Fruit fly (Drosophila melanogaster) whole organism, embryonic: Measurements from ENCODE around the gene CG42827.
A peak's percentile ranks its signal among the peaks of the same experiment; 100 is the strongest.

Source experiments
- ATbp ChIP-seq: fragments of 200-800 bp; sonication (Bioruptor generic); optimal IDR thresholded peaks from 2 replicates; lab custom pipeline; 2017; ENCODE audit warnings: missing biosample characterization, mild to moderate bottlenecking, missing genetic modification characterization, missing genetic modification reagents
- BtbVII ChIP-seq: fragments of 200-800 bp; sonication (Bioruptor generic); optimal IDR thresholded peaks from 3 replicates; lab custom pipeline; 2017; ENCODE audit warnings: missing biosample characterization, mild to moderate bottlenecking, missing genetic modification characterization
- CG10147 ChIP-seq: fragments of 200-800 bp; sonication (Bioruptor generic); optimal IDR thresholded peaks from 2 replicates; lab custom pipeline; 2019; ENCODE audit warnings: missing biosample characterization, mild to moderate bottlenecking, missing genetic modification characterization, moderate library complexity
- CG11723 ChIP-seq: fragments of 200-800 bp; sonication (Bioruptor generic); optimal IDR thresholded peaks from 2 replicates; lab custom pipeline; 2017; ENCODE audit warnings: missing biosample characterization, mild to moderate bottlenecking, missing genetic modification characterization
- CG12155 ChIP-seq: fragments of 200-800 bp; sonication (Bioruptor generic); optimal IDR thresholded peaks from 3 replicates; lab custom pipeline; 2016; ENCODE audit warnings: missing biosample characterization, missing genetic modification characterization
- CG12659 ChIP-seq: fragments of 200-800 bp; sonication (Bioruptor generic); optimal IDR thresholded peaks from 3 replicates; lab custom pipeline; 2017; ENCODE audit warnings: mild to moderate bottlenecking, missing biosample characterization, missing genetic modification reagents, missing genetic modification characterization
- CG13775 ChIP-seq: fragments of 200-800 bp; sonication (Bioruptor generic); optimal IDR thresholded peaks from 3 replicates; lab custom pipeline; 2017; ENCODE audit warnings: missing biosample characterization, mild to moderate bottlenecking, missing genetic modification characterization
- CG15011 ChIP-seq: fragments of 200-800 bp; sonication (Bioruptor generic); optimal IDR thresholded peaks from 3 replicates; lab custom pipeline; 2018; ENCODE audit warnings: missing biosample characterization, mild to moderate bottlenecking, missing genetic modification characterization
- CG15269 ChIP-seq: fragments of 200-800 bp; sonication (Bioruptor generic); optimal IDR thresholded peaks from 2 replicates; lab custom pipeline; 2018; ENCODE audit warnings: missing biosample characterization, mild to moderate bottlenecking, missing genetic modification characterization, moderate library complexity
- CG17359 ChIP-seq: fragments of 200-800 bp; sonication (Bioruptor generic); optimal IDR thresholded peaks from 3 replicates; lab custom pipeline; 2018; ENCODE audit warnings: missing biosample characterization, mild to moderate bottlenecking, missing genetic modification characterization, moderate library complexity
- CG17385 ChIP-seq: fragments of 200-800 bp; sonication (Bioruptor generic); optimal IDR thresholded peaks from 3 replicates; lab custom pipeline; 2018; ENCODE audit warnings: missing biosample characterization, mild to moderate bottlenecking, missing genetic modification characterization
- CG17612 ChIP-seq: fragments of 200-800 bp; sonication (Bioruptor generic); IDR thresholded peaks from 2 replicates; pipeline ENCODE4 v1.3.6; 2022; ENCODE audit warnings: missing biosample characterization, missing genetic modification characterization
- CG2199 ChIP-seq: fragments of 200-800 bp; sonication (Bioruptor generic); IDR thresholded peaks from 3 replicates; pipeline ENCODE4 v1.3.6; 2022; ENCODE audit warnings: missing biosample characterization, missing genetic modification characterization
- CG2889 ChIP-seq: fragments of 200-800 bp; sonication (Bioruptor generic); IDR thresholded peaks from 3 replicates; pipeline ENCODE4 v1.3.6; 2022; ENCODE audit warnings: missing biosample characterization, missing genetic modification characterization
- CG32767 ChIP-seq: fragments of 200-800 bp; sonication (Bioruptor generic); IDR thresholded peaks from 2 replicates; pipeline ENCODE4 v1.3.6; 2022; ENCODE audit warnings: missing biosample characterization, missing genetic modification characterization
- CG3281 ChIP-seq: fragments of 200-800 bp; sonication (Bioruptor generic); optimal IDR thresholded peaks from 3 replicates; lab custom pipeline; 2017; ENCODE audit warnings: missing biosample characterization, mild to moderate bottlenecking, missing genetic modification characterization
- CG3847 ChIP-seq: fragments of 200-800 bp; sonication (Bioruptor generic); IDR thresholded peaks from 2 replicates; pipeline ENCODE4 v1.3.6; 2022; ENCODE audit warnings: missing biosample characterization, missing genetic modification characterization
- CG6854 ChIP-seq: fragments of 200-800 bp; sonication (Bioruptor generic); optimal IDR thresholded peaks from 3 replicates; lab custom pipeline; 2017; ENCODE audit warnings: missing biosample characterization, mild to moderate bottlenecking, missing genetic modification characterization
- CG8290 ChIP-seq, 3 experiments: fragments of 200-800 bp; sonication (Bioruptor generic); optimal IDR thresholded peaks; 2 replicates each; lab custom pipeline; 2016 to 2019; ENCODE audit warnings: missing biosample characterization in 3 of 3, missing genetic modification characterization in 3 of 3, mild to moderate bottlenecking in 2 of 3, moderate library complexity in 1 of 3
- CG8765 ChIP-seq: fragments of 200-800 bp; sonication (Bioruptor generic); IDR thresholded peaks from 2 replicates; pipeline ENCODE4 v1.3.6; 2022; ENCODE audit warnings: missing biosample characterization, missing genetic modification characterization
- CG8924 ChIP-seq: fragments of 200-800 bp; optimal IDR thresholded peaks from 3 replicates; lab custom pipeline; 2019; ENCODE audit warnings: missing biosample characterization, mild to moderate bottlenecking, missing genetic modification characterization, moderate library complexity
- Dbx ChIP-seq: fragments of 200-800 bp; sonication (Bioruptor generic); IDR thresholded peaks from 3 replicates; pipeline ENCODE4 v1.3.6; 2022; ENCODE audit warnings: missing biosample characterization, missing genetic modification characterization
- Dek ChIP-seq: fragments of 200-800 bp; sonication (Bioruptor generic); optimal IDR thresholded peaks from 3 replicates; lab custom pipeline; 2019; ENCODE audit warnings: missing biosample characterization, mild to moderate bottlenecking, missing genetic modification characterization, moderate library complexity
- Jarid2 ChIP-seq: fragments of 200-800 bp; sonication (Bioruptor generic); optimal IDR thresholded peaks from 3 replicates; lab custom pipeline; 2017; ENCODE audit warnings: mild to moderate bottlenecking, missing biosample characterization, missing genetic modification reagents, missing genetic modification characterization
- Meics ChIP-seq: fragments of 200-800 bp; sonication (Bioruptor generic); optimal IDR thresholded peaks from 2 replicates; lab custom pipeline; 2017; ENCODE audit warnings: missing biosample characterization, mild to moderate bottlenecking, missing genetic modification characterization
- Nf-YC ChIP-seq: fragments of 200-800 bp; optimal IDR thresholded peaks from 3 replicates; lab custom pipeline; 2019; ENCODE audit warnings: missing biosample characterization, mild to moderate bottlenecking, missing genetic modification characterization, moderate library complexity
- Rfx ChIP-seq: fragments of 200-800 bp; sonication (Bioruptor generic); IDR thresholded peaks from 2 replicates; pipeline ENCODE4 v1.3.6; 2022; ENCODE audit warnings: missing biosample characterization, missing genetic modification characterization
- Sox100B ChIP-seq: fragments of 200-800 bp; sonication (Bioruptor generic); optimal IDR thresholded peaks from 3 replicates; lab custom pipeline; 2018; ENCODE audit warnings: missing biosample characterization, mild to moderate bottlenecking, missing genetic modification characterization
- al ChIP-seq: fragments of 200-800 bp; sonication (Bioruptor generic); IDR thresholded peaks from 2 replicates; pipeline ENCODE4 v1.3.6; 2022; ENCODE audit warnings: missing biosample characterization, missing genetic modification characterization
- ap ChIP-seq: fragments of 200-800 bp; sonication (Bioruptor generic); IDR thresholded peaks from 2 replicates; pipeline ENCODE4 v1.3.6; 2022; ENCODE audit warnings: missing biosample characterization, missing genetic modification characterization
- az2 ChIP-seq: fragments of 200-800 bp; sonication (Bioruptor generic); optimal IDR thresholded peaks from 3 replicates; lab custom pipeline; 2016; ENCODE audit warnings: missing biosample characterization, missing genetic modification characterization
- bcd ChIP-seq: fragments of 200-800 bp; sonication (Bioruptor generic); optimal IDR thresholded peaks from 2 replicates; lab custom pipeline; 2017; ENCODE audit warnings: missing biosample characterization, mild to moderate bottlenecking, missing genetic modification characterization
- chn ChIP-seq: fragments of 200-800 bp; sonication (Bioruptor generic); optimal IDR thresholded peaks from 2 replicates; lab custom pipeline; 2016; ENCODE audit warnings: missing biosample characterization, missing genetic modification characterization
- crc ChIP-seq: fragments of 200-800 bp; sonication (Bioruptor generic); optimal IDR thresholded peaks from 2 replicates; lab custom pipeline; 2016; ENCODE audit warnings: missing biosample characterization, missing genetic modification characterization
- dm ChIP-seq: fragments of 200-800 bp; sonication (Bioruptor generic); optimal IDR thresholded peaks from 3 replicates; lab custom pipeline; 2016; ENCODE audit warnings: missing biosample characterization, missing genetic modification characterization
- dysf ChIP-seq: fragments of 200-800 bp; sonication (Bioruptor generic); IDR thresholded peaks from 3 replicates; pipeline ENCODE4 v1.3.6; 2022; ENCODE audit warnings: missing biosample characterization, missing genetic modification characterization
- eve ChIP-seq, 2 experiments: fragments of >200 bp; optimal IDR thresholded peaks; 2 replicates each; lab custom pipeline; 2017; ENCODE audit warnings: missing biosample characterization in 2 of 2, missing genetic modification characterization in 2 of 2
- fu2 ChIP-seq: fragments of 200-800 bp; sonication (Bioruptor generic); optimal IDR thresholded peaks from 2 replicates; lab custom pipeline; 2016; ENCODE audit warnings: missing biosample characterization, missing genetic modification characterization
- ind ChIP-seq: fragments of 200-800 bp; sonication (Bioruptor generic); optimal IDR thresholded peaks from 3 replicates; lab custom pipeline; 2016; ENCODE audit warnings: missing biosample characterization, missing genetic modification characterization
- jumu ChIP-seq: fragments of 200-800 bp; sonication (Bioruptor generic); optimal IDR thresholded peaks from 3 replicates; lab custom pipeline; 2016; ENCODE audit warnings: missing biosample characterization, missing genetic modification characterization
- kay ChIP-seq: fragments of 200-800 bp; sonication (Bioruptor generic); optimal IDR thresholded peaks from 2 replicates; lab custom pipeline; 2016; ENCODE audit warnings: missing biosample characterization, missing genetic modification characterization
- luna ChIP-seq: fragments of 200-800 bp; sonication (Bioruptor generic); optimal IDR thresholded peaks from 2 replicates; lab custom pipeline; 2016; ENCODE audit warnings: missing biosample characterization, missing genetic modification characterization
- ranshi ChIP-seq: fragments of 200-800 bp; sonication (Bioruptor generic); IDR thresholded peaks from 2 replicates; pipeline ENCODE4 v1.3.6; 2022; ENCODE audit warnings: missing biosample characterization, missing genetic modification characterization
- row ChIP-seq: fragments of 200-800 bp; sonication (Bioruptor generic); IDR thresholded peaks from 3 replicates; pipeline ENCODE4 v1.3.6; 2022; ENCODE audit warnings: missing biosample characterization, missing genetic modification characterization
- sens ChIP-seq: fragments of 200-800 bp; sonication (Bioruptor generic); peaks from one replicate; lab custom pipeline; 2016; ENCODE audit warnings: missing biosample characterization, missing genetic modification characterization
- shn ChIP-seq: fragments of 200-800 bp; sonication (Bioruptor generic); optimal IDR thresholded peaks from 3 replicates; lab custom pipeline; 2016; ENCODE audit warnings: missing biosample characterization, missing genetic modification characterization
- sug ChIP-seq: fragments of 200-800 bp; optimal IDR thresholded peaks from 2 replicates; lab custom pipeline; 2019; ENCODE audit warnings: missing biosample characterization, mild to moderate bottlenecking, missing genetic modification characterization, moderate library complexity
- tap ChIP-seq: fragments of 200-800 bp; optimal IDR thresholded peaks from 3 replicates; lab custom pipeline; 2019; ENCODE audit warnings: missing biosample characterization, mild to moderate bottlenecking, missing genetic modification characterization, moderate library complexity
- tio ChIP-seq: fragments of 200-800 bp; sonication (Bioruptor generic); optimal IDR thresholded peaks from 2 replicates; lab custom pipeline; 2017; ENCODE audit warnings: missing biosample characterization, missing genetic modification characterization, inconsistent platforms
- ttk ChIP-seq: fragments of 200-800 bp; sonication (Bioruptor generic); IDR thresholded peaks from 2 replicates; pipeline ENCODE4 v2.1.2; 2022; ENCODE audit warnings: missing biosample characterization, missing genetic modification characterization
- z ChIP-seq: fragments of 200-800 bp; sonication (Bioruptor generic); IDR thresholded peaks from 3 replicates; pipeline ENCODE4 v1.3.6; 2022; ENCODE audit warnings: missing biosample characterization, missing genetic modification characterization

CG42827 gene

DNA sequence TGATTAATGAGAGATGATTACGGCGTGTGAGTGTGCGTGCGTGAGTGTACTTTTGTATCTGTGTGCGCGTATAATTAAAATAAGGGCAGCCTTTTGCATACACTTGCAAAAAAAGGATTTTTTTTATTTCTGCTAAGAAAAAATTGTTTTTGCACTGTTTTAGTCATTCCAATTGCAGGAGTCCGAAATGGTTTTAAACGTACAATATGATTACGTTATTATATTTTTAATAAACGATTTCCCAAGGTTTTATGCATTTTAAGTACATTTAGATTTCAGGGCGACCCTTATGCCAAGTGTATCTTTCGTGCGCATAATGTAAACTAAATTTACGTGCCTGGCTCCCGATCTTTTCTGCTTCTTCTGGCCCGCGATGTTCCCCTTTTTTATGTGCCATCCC, 37.9 kb upstream of the CG42827 start:
- TF ChIP-seq CG15269 (tag; lab: Kevin White, UChicago) (peak; percentile 41), ap (0 out of 2 replicates have a peak, but pooled peaks have one; percentile 25), CG17359 (peak; percentile 56), luna (GFP tag; lab: Kevin White, UChicago) (peak; percentile 22), ranshi (GFP tag; lab: Robert Waterston, UW) (peak; percentile 48; the same call in 1 of the 2 replicates), CG2889 (peak; percentile 29; the same call in 1 of the 3 replicates), eve (GFP tag; optimal IDR thresholded peaks at IDR 0.05; lab: Kevin White, UChicago) (peak in 1 of 2 experiments; percentile 55), BtbVII (GFP tag; lab: Kevin White, UChicago) (peak; percentile 24), CG8765 (GFP tag; lab: Robert Waterston, UW) (peak; percentile 33; the same call in 1 of the 2 replicates), CG8924 (peak; percentile 8), sens (no peak), CG12659 (GFP tag; lab: Kevin White, UChicago) (peak; percentile 30), row (GFP tag; lab: Robert Waterston, UW) (peak; percentile 70), Meics (GFP tag; lab: Kevin White, UChicago) (peak; percentile 74), CG3281 (peak; percentile 77), CG17385 (GFP tag; lab: Kevin White, UChicago) (peak; percentile 16), CG11723 (GFP tag; lab: Kevin White, UChicago) (no peak), Nf-YC (tag; lab: Kevin White, UChicago) (no peak), dm (no peak), CG13775 (GFP tag; lab: Kevin White, UChicago) (peak; percentile 42), tio (GFP tag; lab: Kevin White, UChicago) (peak; percentile 31), crc (GFP tag; lab: Kevin White, UChicago) (peak; percentile 4), CG8290 (GFP tag; optimal IDR thresholded peaks at IDR 0.05; lab: Kevin White, UChicago) (no peak), CG8290 (tag; optimal IDR thresholded peaks at IDR 0.05; lab: Kevin White, UChicago) (peak in 1 of 2 experiments; percentile 5), CG32767 (GFP tag; lab: Robert Waterston, UW) (peak; percentile 24; the same call in 1 of the 2 replicates), CG12155 (GFP tag; lab: Kevin White, UChicago) (peak; percentile 23), Rfx (peak; percentile 70), CG2199 (no peak), Sox100B (GFP tag; lab: Kevin White, UChicago) (peak; percentile 4), CG6854 (no peak), fu2 (GFP tag; lab: Kevin White, UChicago) (no peak), CG10147 (peak; percentile 52), Jarid2 (GFP tag; lab: Kevin White, UChicago) (peak; percentile 37), tap (tag; lab: Kevin White, UChicago) (peak; percentile 17), Dek (tag; lab: Kevin White, UChicago) (peak; percentile 24), CG15011 (GFP tag; lab: Kevin White, UChicago) (peak; percentile 10), chn (GFP tag; lab: Kevin White, UChicago) (peak; percentile 3), z (GFP tag; lab: Robert Waterston, UW) (no peak), CG3847 (GFP tag; lab: Robert Waterston, UW) (peak; percentile 54), jumu (GFP tag; lab: Kevin White, UChicago) (no peak), az2 (GFP tag; lab: Kevin White, UChicago) (peak; percentile 6), ind (peak; percentile 29), shn (GFP tag; lab: Kevin White, UChicago) (no peak), sug (tag; lab: Kevin White, UChicago) (peak; percentile 5), Dbx (peak; percentile 53; the same call in 1 of the 3 replicates), ATbp (GFP tag; lab: Kevin White, UChicago) (no peak), dysf (GFP tag; lab: Robert Waterston, UW) (peak; percentile 58; the same call in 2 of the 3 replicates), CG17612 (GFP tag; lab: Robert Waterston, UW) (0 out of 2 replicates have a peak, but pooled peaks have one; percentile 29), ttk (GFP tag; lab: Robert Waterston, UW) (0 out of 2 replicates have a peak, but pooled peaks have one; percentile 20), kay (GFP tag; lab: Kevin White, UChicago) (peak; percentile 5), bcd (GFP tag; lab: Kevin White, UChicago) (peak; percentile 45), al (peak; percentile 65)
